Fruit fly (Drosophila melanogaster): ENCODE data around the gene CG46311.

DNA sequence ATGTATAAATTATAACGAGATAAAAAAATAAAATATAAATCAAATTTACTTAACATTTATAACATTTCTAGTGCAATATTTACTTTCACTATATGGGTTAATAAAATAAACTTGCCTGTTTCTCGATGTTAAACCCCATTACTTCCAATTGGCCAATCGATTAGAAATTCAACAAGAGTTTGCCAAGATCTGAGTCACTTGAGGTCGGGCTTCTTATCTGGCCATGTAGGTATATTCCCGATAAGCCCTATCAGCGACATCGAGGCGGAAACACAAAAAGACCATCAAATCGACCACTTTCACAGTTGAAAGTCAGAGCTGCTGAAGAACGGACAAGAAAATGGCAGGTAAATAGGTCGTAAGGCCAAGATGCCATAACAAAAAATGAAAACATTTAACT, 2.3 kb upstream of the CG46311 start, which contains the start of gene CG32633:
- no peak for TF ChIP-seq cic (GFP tag; optimal IDR thresholded peaks at IDR 0.05)
- TF ChIP-seq bab1 (GFP tag; optimal IDR thresholded peaks at IDR 0.05): no peak
- no peak for TF ChIP-seq toe (GFP tag; optimal IDR thresholded peaks at IDR 0.05)
- TF ChIP-seq CG12768 (GFP tag; optimal IDR thresholded peaks at IDR 0.05): no peak
- no peak for TF ChIP-seq CG1620 (GFP tag; optimal IDR thresholded peaks at IDR 0.05)
